Fruit fly (Drosophila melanogaster) whole organism, embryonic: Measurements from ENCODE around the gene Wdr59.

Source experiments
- Atf-2 ChIP-seq: fragments of 200-800 bp; sonication (Bioruptor generic); optimal IDR thresholded peaks from 2 replicates; lab custom pipeline; 2016; ENCODE audit warnings: missing biosample characterization, missing genetic modification characterization
- Bgb ChIP-seq: fragments of 200-800 bp; sonication (Bioruptor generic); IDR thresholded peaks from 2 replicates; pipeline ENCODE4 v1.3.6; 2022; ENCODE audit warnings: missing biosample characterization, missing genetic modification characterization; ENCODE audit not compliant: partially characterized antibody
- CG11093 ChIP-seq: fragments of 200-800 bp; sonication (Bioruptor generic); IDR thresholded peaks from 3 replicates; pipeline ENCODE4 v1.3.6; 2022; ENCODE audit warnings: missing biosample characterization, missing genetic modification characterization
- CG12236 ChIP-seq: fragments of 200-800 bp; sonication (Bioruptor generic); optimal IDR thresholded peaks from 2 replicates; lab custom pipeline; 2016; ENCODE audit warnings: missing biosample characterization, missing genetic modification characterization
- CG1233 ChIP-seq: fragments of 200-800 bp; sonication (Bioruptor generic); optimal IDR thresholded peaks from 4 replicates; lab custom pipeline; 2018; ENCODE audit warnings: missing biosample characterization, mild to moderate bottlenecking, missing genetic modification characterization
- CG12744 ChIP-seq: fragments of 200-800 bp; sonication (Bioruptor generic); optimal IDR thresholded peaks from 2 replicates; lab custom pipeline; 2016; ENCODE audit warnings: missing biosample characterization, missing genetic modification characterization
- CG14667 ChIP-seq: fragments of 200-800 bp; sonication (Bioruptor generic); IDR thresholded peaks from 2 replicates; pipeline ENCODE4 v1.3.6; 2022; ENCODE audit warnings: missing biosample characterization, missing genetic modification characterization
- CG15269 ChIP-seq: fragments of 200-800 bp; sonication (Bioruptor generic); optimal IDR thresholded peaks from 2 replicates; lab custom pipeline; 2018; ENCODE audit warnings: missing biosample characterization, mild to moderate bottlenecking, missing genetic modification characterization, moderate library complexity
- CG1603 ChIP-seq: fragments of 200-800 bp; sonication (Bioruptor generic); optimal IDR thresholded peaks from 2 replicates; lab custom pipeline; 2019; ENCODE audit warnings: missing biosample characterization, mild to moderate bottlenecking, missing genetic modification characterization, moderate library complexity
- CG16779 ChIP-seq: fragments of 200-800 bp; sonication (Bioruptor generic); IDR thresholded peaks from 2 replicates; pipeline ENCODE4 v1.3.6; 2022; ENCODE audit warnings: missing biosample characterization, missing genetic modification characterization
- CG18599 ChIP-seq: fragments of 200-800 bp; sonication (Bioruptor generic); optimal IDR thresholded peaks from 3 replicates; lab custom pipeline; 2017; ENCODE audit warnings: missing biosample characterization, missing genetic modification characterization, mild to moderate bottlenecking, moderate library complexity, missing genetic modification reagents
- CG30020 ChIP-seq: fragments of 200-800 bp; optimal IDR thresholded peaks from 2 replicates; lab custom pipeline; 2019; ENCODE audit warnings: missing biosample characterization, mild to moderate bottlenecking, missing genetic modification characterization, moderate library complexity
- CG30431 ChIP-seq: fragments of 200-800 bp; sonication (Bioruptor generic); optimal IDR thresholded peaks from 2 replicates; lab custom pipeline; 2017; ENCODE audit warnings: missing biosample characterization, missing genetic modification characterization
- CG42726 ChIP-seq: fragments of 200-800 bp; sonication (Bioruptor generic); IDR thresholded peaks from 2 replicates; pipeline ENCODE4 v1.3.6; 2022; ENCODE audit warnings: missing biosample characterization, missing genetic modification characterization; ENCODE audit not compliant: partially characterized antibody
- CG4282 ChIP-seq: fragments of 200-800 bp; sonication (Bioruptor generic); optimal IDR thresholded peaks from 2 replicates; lab custom pipeline; 2016; ENCODE audit warnings: missing biosample characterization, missing genetic modification characterization
- CG4360 ChIP-seq: fragments of 200-800 bp; sonication (Bioruptor generic); IDR thresholded peaks from 2 replicates; pipeline ENCODE4 v1.3.6; 2022; ENCODE audit warnings: missing biosample characterization, missing genetic modification characterization
- CG4854 ChIP-seq: fragments of 200-800 bp; sonication (Bioruptor generic); optimal IDR thresholded peaks from 2 replicates; lab custom pipeline; 2016; ENCODE audit warnings: missing biosample characterization, missing genetic modification characterization, inconsistent platforms
- CG7963 ChIP-seq: fragments of 200-800 bp; sonication (Bioruptor generic); IDR thresholded peaks from 3 replicates; pipeline ENCODE4 v1.3.6; 2022; ENCODE audit warnings: missing biosample characterization, missing genetic modification characterization; ENCODE audit not compliant: partially characterized antibody
- CG7987 ChIP-seq: fragments of 200-800 bp; sonication (Bioruptor generic); optimal IDR thresholded peaks from 2 replicates; lab custom pipeline; 2018; ENCODE audit warnings: missing biosample characterization, mild to moderate bottlenecking, missing genetic modification characterization, moderate library complexity
- CG8944 ChIP-seq: fragments of 200-800 bp; sonication (Bioruptor generic); optimal IDR thresholded peaks from 3 replicates; lab custom pipeline; 2016; ENCODE audit warnings: missing biosample characterization, missing genetic modification characterization
- Doc3 ChIP-seq: fragments of 200-800 bp; sonication (Bioruptor generic); IDR thresholded peaks from 3 replicates; pipeline ENCODE4 v1.3.6; 2022; ENCODE audit warnings: missing biosample characterization, missing genetic modification characterization; ENCODE audit not compliant: partially characterized antibody
- Ets65A ChIP-seq: fragments of 200-800 bp; sonication (Bioruptor generic); peaks from one replicate; lab custom pipeline; 2016; ENCODE audit warnings: missing biosample characterization, missing genetic modification characterization
- Fer3 ChIP-seq: fragments of 200-800 bp; sonication (Bioruptor generic); optimal IDR thresholded peaks from 2 replicates; lab custom pipeline; 2018; ENCODE audit warnings: missing biosample characterization, mild to moderate bottlenecking, missing genetic modification characterization, moderate library complexity
- HHEX ChIP-seq: fragments of 200-800 bp; sonication (Bioruptor generic); optimal IDR thresholded peaks from 3 replicates; lab custom pipeline; 2017; ENCODE audit warnings: missing biosample characterization, mild to moderate bottlenecking, missing genetic modification characterization, missing genetic modification reagents
- Hey ChIP-seq: fragments of 200-800 bp; sonication (Bioruptor generic); optimal IDR thresholded peaks from 3 replicates; lab custom pipeline; 2018; ENCODE audit warnings: missing biosample characterization, mild to moderate bottlenecking, missing genetic modification characterization
- Max ChIP-seq: fragments of 200-800 bp; sonication (Bioruptor generic); optimal IDR thresholded peaks from 2 replicates; lab custom pipeline; 2016; ENCODE audit warnings: missing biosample characterization, mild to moderate bottlenecking, missing genetic modification characterization
- Med ChIP-seq: fragments of 200-800 bp; sonication (Bioruptor generic); peaks from one replicate; lab custom pipeline; 2016; ENCODE audit warnings: missing biosample characterization, missing genetic modification characterization, mild to moderate bottlenecking, inconsistent platforms, moderate library complexity
- Nf-YC ChIP-seq: fragments of 200-800 bp; optimal IDR thresholded peaks from 3 replicates; lab custom pipeline; 2019; ENCODE audit warnings: missing biosample characterization, mild to moderate bottlenecking, missing genetic modification characterization, moderate library complexity
- Side ChIP-seq: fragments of 200-800 bp; sonication (Bioruptor generic); optimal IDR thresholded peaks from 2 replicates; lab custom pipeline; 2016; ENCODE audit warnings: missing biosample characterization, missing genetic modification characterization
- Taf1 ChIP-seq: fragments of 200-800 bp; sonication (Bioruptor generic); IDR thresholded peaks from 2 replicates; pipeline ENCODE4 v1.3.6; 2022; ENCODE audit warnings: missing biosample characterization, missing genetic modification characterization
- al ChIP-seq: fragments of 200-800 bp; sonication (Bioruptor generic); IDR thresholded peaks from 2 replicates; pipeline ENCODE4 v1.3.6; 2022; ENCODE audit warnings: missing biosample characterization, missing genetic modification characterization
- ap ChIP-seq: fragments of 200-800 bp; sonication (Bioruptor generic); IDR thresholded peaks from 2 replicates; pipeline ENCODE4 v1.3.6; 2022; ENCODE audit warnings: missing biosample characterization, missing genetic modification characterization
- ci ChIP-seq: fragments of 200-800 bp; sonication (Bioruptor generic); IDR thresholded peaks from 3 replicates; pipeline ENCODE4 v1.3.6; 2022; ENCODE audit warnings: missing biosample characterization, missing genetic modification characterization
- ems ChIP-seq: fragments of 200-800 bp; sonication (Bioruptor generic); optimal IDR thresholded peaks from 3 replicates; lab custom pipeline; 2016; ENCODE audit warnings: missing biosample characterization, missing genetic modification characterization
- grn ChIP-seq: fragments of 200-800 bp; sonication (Bioruptor generic); optimal IDR thresholded peaks from 3 replicates; lab custom pipeline; 2017; ENCODE audit warnings: missing biosample characterization, missing genetic modification characterization
- hkb ChIP-seq, 2 experiments: fragments of 200-800 bp in 1 of 2; fragments of >200 bp in 1 of 2; sonication (Bioruptor generic) in 1 of 2; IDR thresholded peaks in 1 of 2; optimal IDR thresholded peaks in 1 of 2; 2 replicates each; pipeline versions ENCODE4 v1.3.6 to Lab custom; 2017 to 2022; ENCODE audit warnings: missing biosample characterization in 1 of 2, missing genetic modification characterization in 1 of 2
- jigr1 ChIP-seq: fragments of 200-800 bp; sonication (Bioruptor generic); IDR thresholded peaks from 3 replicates; pipeline ENCODE4 v1.3.6; 2022; ENCODE audit warnings: missing biosample characterization, missing genetic modification characterization
- kni ChIP-seq: fragments of 200-800 bp; sonication (Bioruptor generic); optimal IDR thresholded peaks from 3 replicates; lab custom pipeline; 2017; ENCODE audit warnings: mild to moderate bottlenecking, missing biosample characterization, missing genetic modification reagents, missing genetic modification characterization
- lola ChIP-seq, 3 experiments: fragments of >200 bp in 2 of 3; fragments of 200-800 bp in 1 of 3; sonication (Bioruptor generic) in 1 of 3; optimal IDR thresholded peaks; 2 replicates each; lab custom pipeline; 2017 to 2019; ENCODE audit warnings: missing biosample characterization in 3 of 3, missing genetic modification characterization in 3 of 3, mild to moderate bottlenecking in 1 of 3, moderate library complexity in 1 of 3
- mirr ChIP-seq: fragments of 200-800 bp; sonication (Bioruptor generic); optimal IDR thresholded peaks from 3 replicates; lab custom pipeline; 2018; ENCODE audit warnings: missing biosample characterization, mild to moderate bottlenecking, missing genetic modification characterization
- mld ChIP-seq: fragments of 200-800 bp; sonication (Bioruptor generic); IDR thresholded peaks from 3 replicates; pipeline ENCODE4 v1.3.6; 2022; ENCODE audit warnings: missing biosample characterization, missing genetic modification characterization; ENCODE audit not compliant: partially characterized antibody
- pfk ChIP-seq: fragments of 200-800 bp; sonication (Bioruptor generic); optimal IDR thresholded peaks from 2 replicates; lab custom pipeline; 2018; ENCODE audit warnings: missing biosample characterization, mild to moderate bottlenecking, missing genetic modification characterization, moderate library complexity
- prd ChIP-seq, 3 experiments: fragments of >200 bp in 2 of 3; fragments of 200-800 bp in 1 of 3; sonication (Bioruptor generic) in 1 of 3; optimal IDR thresholded peaks in 2 of 3; IDR thresholded peaks in 1 of 3; 2 replicates in 2 of 3; 3 replicates in 1 of 3; pipeline versions ENCODE4 v1.3.6 to Lab custom; 2017 to 2022; ENCODE audit warnings: missing biosample characterization in 1 of 3, missing genetic modification characterization in 1 of 3
- pum ChIP-seq: fragments of 200-800 bp; sonication (Bioruptor generic); optimal IDR thresholded peaks from 2 replicates; lab custom pipeline; 2016; ENCODE audit warnings: missing biosample characterization, missing genetic modification characterization
- repo ChIP-seq: fragments of 200-800 bp; sonication (Bioruptor generic); optimal IDR thresholded peaks from 2 replicates; lab custom pipeline; 2016; ENCODE audit warnings: missing biosample characterization, missing genetic modification characterization
- rib ChIP-seq: fragments of 200-800 bp; sonication (Bioruptor generic); IDR thresholded peaks from 2 replicates; pipeline ENCODE4 v1.3.6; 2022; ENCODE audit warnings: missing biosample characterization, missing genetic modification characterization
- slp2 ChIP-seq: fragments of 200-800 bp; sonication (Bioruptor generic); optimal IDR thresholded peaks from 2 replicates; lab custom pipeline; 2016; ENCODE audit warnings: missing biosample characterization, missing genetic modification characterization
- tup ChIP-seq: fragments of 200-800 bp; sonication (Bioruptor generic); optimal IDR thresholded peaks from 2 replicates; lab custom pipeline; 2016; ENCODE audit warnings: missing biosample characterization, mild to moderate bottlenecking, missing genetic modification characterization, moderate library complexity
- zfh2 ChIP-seq: fragments of 200-800 bp; sonication (Bioruptor generic); optimal IDR thresholded peaks from 2 replicates; lab custom pipeline; 2016; ENCODE audit warnings: missing biosample characterization, missing genetic modification characterization

The Wdr59 gene

DNA sequence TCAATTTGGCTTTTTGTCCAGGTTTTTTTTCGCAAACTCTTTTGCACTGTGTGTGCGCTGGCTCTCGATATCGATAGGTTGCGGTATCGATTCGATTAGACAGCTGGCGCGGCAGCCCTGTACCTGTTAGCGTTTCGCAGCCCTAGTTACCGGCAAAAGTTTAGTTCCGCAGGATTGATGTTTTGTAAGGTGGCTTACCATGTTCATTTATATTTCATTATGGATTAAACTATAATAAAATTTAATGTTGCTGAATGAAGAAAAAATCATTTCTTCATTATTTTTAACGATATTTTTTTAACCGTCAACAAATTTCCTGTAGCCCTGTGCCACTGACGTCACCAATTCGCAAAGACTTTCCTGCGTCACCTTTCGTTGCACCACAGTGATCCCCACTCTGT, 15.3 kb downstream of the Wdr59 start, which contains the start of gene Reps (continued):
- TF ChIP-seq CG14667 (GFP tag; lab: Robert Waterston, UW) (peak; percentile 99), Taf1 (GFP tag; lab: Robert Waterston, UW) (peak; percentile 97), grn (GFP tag; lab: Kevin White, UChicago) (peak; percentile 91), CG16779 (GFP tag; lab: Robert Waterston, UW) (peak; percentile 95), kni (GFP tag; lab: Kevin White, UChicago) (no peak), Med (GFP tag; lab: Kevin White, UChicago) (peak; percentile 100), jigr1 (GFP tag; lab: Robert Waterston, UW) (peak; percentile 98), CG11093 (GFP tag; lab: Robert Waterston, UW) (peak; percentile 99), Bgb (peak; percentile 56), Fer3 (tag; lab: Kevin White, UChicago) (peak; percentile 99), al (GFP tag; lab: Robert Waterston, UW) (peak; percentile 98), CG1603 (tag; lab: Kevin White, UChicago) (peak; percentile 98), tup (GFP tag; lab: Kevin White, UChicago) (peak; percentile 97), mld (GFP tag; lab: Robert Waterston, UW) (peak; percentile 64; the same call in 1 of the 3 replicates), zfh2 (GFP tag; lab: Kevin White, UChicago) (peak; percentile 98), CG42726 (GFP tag; lab: Robert Waterston, UW) (peak; percentile 69; the same call in 1 of the 2 replicates), Atf-2 (GFP tag; lab: Kevin White, UChicago) (peak; percentile 98), CG4360 (GFP tag; lab: Robert Waterston, UW) (peak; percentile 88), ap (GFP tag; lab: Robert Waterston, UW) (peak; percentile 99), lola (GFP tag; optimal IDR thresholded peaks at IDR 0.05; lab: Kevin White, UChicago) (peak in 1 of 3 experiments; percentile 99), CG4282 (GFP tag; lab: Kevin White, UChicago) (peak; percentile 92), CG4854 (peak; percentile 97), CG18599 (GFP tag; lab: Kevin White, UChicago) (peak; percentile 98), CG7987 (GFP tag; lab: Kevin White, UChicago) (peak; percentile 94), CG8944 (peak; percentile 97), repo (GFP tag; lab: Kevin White, UChicago) (peak; percentile 96), slp2 (GFP tag; lab: Kevin White, UChicago) (peak; percentile 97), CG30020 (tag; lab: Kevin White, UChicago) (peak; percentile 90), Nf-YC (peak; percentile 88), ci (GFP tag; lab: Robert Waterston, UW) (peak; percentile 99), prd (optimal IDR thresholded peaks at IDR 0.05; lab: Kevin White, UChicago) (no peak), prd (GFP tag; IDR thresholded peaks at IDR 0.05; lab: Robert Waterston, UW) (peak; percentile 100), Side (GFP tag; lab: Kevin White, UChicago) (peak; percentile 96), CG7963 (GFP tag; lab: Robert Waterston, UW) (peak; percentile 60; the same call in 2 of the 3 replicates), Ets65A (GFP tag; lab: Kevin White, UChicago) (peak; percentile 100), CG12236 (GFP tag; lab: Kevin White, UChicago) (peak; percentile 92), mirr (peak; percentile 94), CG1233 (GFP tag; lab: Kevin White, UChicago) (peak; percentile 98), Hey (tag; lab: Kevin White, UChicago) (peak; percentile 86), ems (GFP tag; lab: Kevin White, UChicago) (peak; percentile 98), hkb (optimal IDR thresholded peaks at IDR 0.05; lab: Kevin White, UChicago) (peak; percentile 91), hkb (GFP tag; IDR thresholded peaks at IDR 0.05; lab: Robert Waterston, UW) (peak; percentile 99), pfk (peak; percentile 70), pum (GFP tag; lab: Kevin White, UChicago) (peak; percentile 98), Doc3 (peak; percentile 49; the same call in 1 of the 3 replicates), HHEX (GFP tag; lab: Kevin White, UChicago) (peak; percentile 98), rib (peak; percentile 97), CG12744 (GFP tag; lab: Kevin White, UChicago) (peak; percentile 97), CG15269 (tag; lab: Kevin White, UChicago) (peak; percentile 98), CG30431 (peak; percentile 99), Max (GFP tag; lab: Kevin White, UChicago) (peak; percentile 99)
